Worm (Caenorhabditis elegans): ENCODE measurements around the gene Y54G2A.16.

DNA sequence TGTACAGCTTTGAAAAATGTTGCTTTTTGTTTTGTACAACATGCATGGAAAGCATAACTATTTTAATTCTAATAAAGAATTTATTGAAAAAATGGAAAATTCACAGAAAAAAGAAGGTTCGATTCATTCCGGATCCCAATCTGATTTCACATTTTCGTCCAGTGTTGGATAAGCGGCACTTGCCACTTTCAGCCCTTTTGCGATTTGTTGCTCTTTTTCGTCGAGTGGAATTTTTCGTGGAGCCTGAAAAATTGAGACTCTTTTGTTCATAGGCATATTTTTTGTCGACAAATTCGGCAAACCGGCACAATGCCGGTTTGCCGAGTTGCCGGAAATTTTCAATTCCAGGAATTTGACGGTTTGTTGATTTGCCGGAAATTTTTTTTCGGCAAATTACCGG, 13.0 kb downstream of the Y54G2A.16 start:
- TF ChIP-seq W03F9.2 (tag; optimal IDR thresholded peaks at IDR 0.05) = no peak
- TF ChIP-seq dao-5 (tag; optimal IDR thresholded peaks at IDR 0.05) = no peak
